Fruit fly (Drosophila melanogaster) whole organism, pupa: ENCODE data around the gene galla-2.

Source experiments
- CG10348 ChIP-seq: fragments of 200-800 bp; sonication (Bioruptor generic); IDR thresholded peaks from 2 replicates; pipeline ENCODE4 v1.3.6; 2022; ENCODE audit warnings: missing biosample characterization, missing genetic modification characterization
- CG12605 ChIP-seq: fragments of 200-800 bp; sonication (Bioruptor generic); IDR thresholded peaks from 2 replicates; pipeline ENCODE4 v1.3.6; 2022; ENCODE audit warnings: missing biosample characterization, missing genetic modification characterization
- CG14655 ChIP-seq: fragments of 200-800 bp; sonication (Bioruptor generic); optimal IDR thresholded peaks from 3 replicates; lab custom pipeline; 2017; ENCODE audit warnings: mild to moderate bottlenecking, missing biosample characterization, missing genetic modification reagents, missing genetic modification characterization
- CG17806 ChIP-seq: fragments of 200-800 bp; sonication (Bioruptor generic); optimal IDR thresholded peaks from 2 replicates; lab custom pipeline; 2018; ENCODE audit warnings: missing biosample characterization, mild to moderate bottlenecking, missing genetic modification characterization, moderate library complexity
- CG34367 ChIP-seq: fragments of 200-800 bp; sonication (Bioruptor generic); optimal IDR thresholded peaks from 2 replicates; lab custom pipeline; 2018; ENCODE audit warnings: missing biosample characterization, mild to moderate bottlenecking, missing genetic modification characterization
- CG4496 ChIP-seq: fragments of 200-800 bp; sonication (Bioruptor generic); IDR thresholded peaks from 3 replicates; pipeline ENCODE4 v1.3.6; 2022; ENCODE audit warnings: missing biosample characterization, missing genetic modification characterization
- CG8159 ChIP-seq: fragments of 200-800 bp; sonication (Bioruptor generic); optimal IDR thresholded peaks from 3 replicates; lab custom pipeline; 2018; ENCODE audit warnings: missing biosample characterization, mild to moderate bottlenecking, missing genetic modification characterization, moderate library complexity
- CG8301 ChIP-seq: fragments of 200-800 bp; sonication (Bioruptor generic); optimal IDR thresholded peaks from 2 replicates; lab custom pipeline; 2018; ENCODE audit warnings: missing biosample characterization, mild to moderate bottlenecking, missing genetic modification characterization
- D1 ChIP-seq: fragments of 200-800 bp; sonication (Bioruptor generic); optimal IDR thresholded peaks from 2 replicates; lab custom pipeline; 2018; ENCODE audit warnings: missing biosample characterization, mild to moderate bottlenecking, missing genetic modification characterization, moderate library complexity
- Ets98B ChIP-seq: fragments of 200-800 bp; sonication (Bioruptor generic); IDR thresholded peaks from 2 replicates; pipeline ENCODE4 v1.3.6; 2022; ENCODE audit warnings: missing biosample characterization, missing genetic modification characterization
- Pif1B ChIP-seq: fragments of 200-800 bp; sonication (Bioruptor generic); optimal IDR thresholded peaks from 3 replicates; lab custom pipeline; 2016; ENCODE audit warnings: missing biosample characterization, missing genetic modification characterization
- Snoo ChIP-seq: fragments of 200-800 bp; sonication (Bioruptor generic); optimal IDR thresholded peaks from 3 replicates; lab custom pipeline; 2017; ENCODE audit warnings: missing biosample characterization, mild to moderate bottlenecking, missing genetic modification characterization, inconsistent platforms
- fd96Ca ChIP-seq: fragments of 200-800 bp; sonication (Bioruptor generic); IDR thresholded peaks from 3 replicates; pipeline ENCODE4 v1.3.6; 2022; ENCODE audit warnings: missing biosample characterization, missing genetic modification characterization
- gl ChIP-seq: fragments of 200-800 bp; sonication (Bioruptor generic); optimal IDR thresholded peaks from 2 replicates; lab custom pipeline; 2018; ENCODE audit warnings: missing biosample characterization, mild to moderate bottlenecking, missing genetic modification characterization

dm6 chr3L:10845758-10846157 lies 36.9 kb upstream of the galla-2 start:
- no peak for TF ChIP-seq CG34367 (tag; lab: Kevin White, UChicago)
- no peak for TF ChIP-seq CG8301
- TF ChIP-seq CG14655 (GFP tag; lab: Kevin White, UChicago) = no peak
- TF ChIP-seq Snoo (tag; lab: Kevin White, UChicago) = no peak
- no peak for TF ChIP-seq CG10348 (GFP tag; lab: Robert Waterston, UW)
- no peak for TF ChIP-seq gl (tag; lab: Kevin White, UChicago)
- no peak for TF ChIP-seq CG4496 (GFP tag; lab: Robert Waterston, UW)
- TF ChIP-seq D1 (tag; lab: Kevin White, UChicago) = no peak
- no peak for TF ChIP-seq Ets98B
- TF ChIP-seq CG12605 (GFP tag; lab: Robert Waterston, UW) = no peak
- no peak for TF ChIP-seq CG17806
- TF ChIP-seq CG8159 = no peak
- no peak for TF ChIP-seq fd96Ca (GFP tag; lab: Robert Waterston, UW)
- TF ChIP-seq Pif1B = no peak
